Worm (Caenorhabditis elegans) whole organism, late embryonic: ENCODE data around the gene ipla-6.

Experiments
- C38D4.7 ChIP-seq: fragments of 200-800 bp; sonication (Bioruptor generic); optimal IDR thresholded peaks from 2 replicates; lab custom pipeline; 2018; ENCODE audit warnings: mild to moderate bottlenecking, missing genetic modification characterization, moderate library complexity, missing compliant biosample characterization
- T23F11.4 ChIP-seq: fragments of 200-800 bp; sonication (Bioruptor generic); optimal IDR thresholded peaks from 2 replicates; lab custom pipeline; 2018; ENCODE audit warnings: mild to moderate bottlenecking, missing genetic modification characterization, missing compliant biosample characterization
- ahr-1 ChIP-seq: sonication (generic microtip); optimal IDR thresholded peaks from 2 replicates; lab custom pipeline; 2016; ENCODE audit warnings: missing genetic modification characterization, missing compliant biosample characterization
- ama-1 ChIP-seq: fragments of 150-350 bp; optimal IDR thresholded peaks from 2 replicates; lab custom pipeline; 2014
- ceh-14 ChIP-seq: sonication (generic microtip); optimal IDR thresholded peaks from 2 replicates; lab custom pipeline; 2016; ENCODE audit warnings: missing genotype, missing genetic modification characterization, missing compliant biosample characterization
- ceh-18 ChIP-seq: sonication (generic microtip); optimal IDR thresholded peaks from 2 replicates; lab custom pipeline; 2016; ENCODE audit warnings: missing genetic modification characterization, missing compliant biosample characterization
- ceh-19 ChIP-seq: fragments of 200-800 bp; sonication (Bioruptor generic); optimal IDR thresholded peaks from 2 replicates; lab custom pipeline; 2018; ENCODE audit warnings: mild to moderate bottlenecking, missing genetic modification characterization, missing compliant biosample characterization
- ceh-24 ChIP-seq: sonication (generic microtip); optimal IDR thresholded peaks from 2 replicates; lab custom pipeline; 2016; ENCODE audit warnings: mild to moderate bottlenecking, missing genetic modification characterization, missing compliant biosample characterization
- ceh-31 ChIP-seq: sonication (generic microtip); optimal IDR thresholded peaks from 2 replicates; lab custom pipeline; 2016; ENCODE audit warnings: missing genetic modification characterization, missing compliant biosample characterization
- ceh-34 ChIP-seq: sonication (generic microtip); optimal IDR thresholded peaks from 2 replicates; lab custom pipeline; 2016; ENCODE audit warnings: mild to moderate bottlenecking, missing genetic modification characterization, missing compliant biosample characterization
- che-1 ChIP-seq: sonication (generic microtip); optimal IDR thresholded peaks from 2 replicates; lab custom pipeline; 2016; ENCODE audit warnings: mild to moderate bottlenecking, missing genetic modification characterization, missing compliant biosample characterization
- dmd-4 ChIP-seq: sonication (generic microtip); optimal IDR thresholded peaks from 2 replicates; lab custom pipeline; 2016; ENCODE audit warnings: borderline replicate concordance, missing genetic modification characterization, missing compliant biosample characterization
- dve-1 ChIP-seq: sonication (generic microtip); optimal IDR thresholded peaks from 2 replicates; lab custom pipeline; 2017; ENCODE audit warnings: antibody characterized with exemption, mild to moderate bottlenecking, missing genetic modification characterization, missing compliant biosample characterization
- elt-2 ChIP-seq: sonication (generic microtip); optimal IDR thresholded peaks from 2 replicates; lab custom pipeline; 2016; ENCODE audit warnings: missing genetic modification reagents, missing genetic modification characterization, missing compliant biosample characterization
- fax-1 ChIP-seq: sonication (generic microtip); optimal IDR thresholded peaks from 2 replicates; lab custom pipeline; 2016; ENCODE audit warnings: missing genotype, missing genetic modification characterization, missing compliant biosample characterization
- fkh-6 ChIP-seq: sonication (generic microtip); optimal IDR thresholded peaks from 2 replicates; lab custom pipeline; 2016; ENCODE audit warnings: missing genetic modification characterization, missing compliant biosample characterization
- gmeb-2 ChIP-seq: sonication (generic microtip); optimal IDR thresholded peaks from 2 replicates; lab custom pipeline; 2016; ENCODE audit warnings: missing genetic modification characterization, inconsistent platforms, missing compliant biosample characterization
- hlh-13 ChIP-seq: fragments of 200-800 bp; sonication (Bioruptor generic); optimal IDR thresholded peaks from 2 replicates; lab custom pipeline; 2018; ENCODE audit warnings: mild to moderate bottlenecking, missing genetic modification characterization, missing compliant biosample characterization
- hlh-15 ChIP-seq: sonication (generic microtip); optimal IDR thresholded peaks from 2 replicates; lab custom pipeline; 2016; ENCODE audit warnings: missing genetic modification characterization, missing compliant biosample characterization
- hlh-6 ChIP-seq: sonication (generic microtip); optimal IDR thresholded peaks from 2 replicates; lab custom pipeline; 2016; ENCODE audit warnings: missing genotype, missing genetic modification characterization, missing compliant biosample characterization
- lim-6 ChIP-seq: sonication (generic microtip); optimal IDR thresholded peaks from 2 replicates; lab custom pipeline; 2016; ENCODE audit warnings: missing genetic modification characterization, missing compliant biosample characterization
- lin-11 ChIP-seq: fragments of 200-800 bp; sonication (Bioruptor generic); optimal IDR thresholded peaks from 2 replicates; lab custom pipeline; 2018; ENCODE audit warnings: mild to moderate bottlenecking, missing genetic modification characterization, missing compliant biosample characterization
- madf-2 ChIP-seq: sonication (generic microtip); optimal IDR thresholded peaks from 2 replicates; lab custom pipeline; 2017; ENCODE audit warnings: missing genetic modification characterization, missing compliant biosample characterization
- mec-3 ChIP-seq: sonication (generic microtip); optimal IDR thresholded peaks from 2 replicates; lab custom pipeline; 2016; ENCODE audit warnings: borderline replicate concordance, missing genetic modification characterization, missing compliant biosample characterization
- nfya-1 ChIP-seq: sonication (generic microtip); optimal IDR thresholded peaks from 2 replicates; lab custom pipeline; 2017; ENCODE audit warnings: missing genetic modification characterization, mild to moderate bottlenecking, missing compliant biosample characterization, antibody characterized with exemption, moderate library complexity
- nhr-11 ChIP-seq: fragments of 150-350 bp; optimal IDR thresholded peaks from 2 replicates; lab custom pipeline; 2014; ENCODE audit warnings: missing biosample characterization, missing genetic modification characterization
- nhr-232 ChIP-seq: sonication (generic microtip); optimal IDR thresholded peaks from 2 replicates; lab custom pipeline; 2016; ENCODE audit warnings: missing genetic modification characterization, missing compliant biosample characterization
- npax-4 ChIP-seq: sonication (generic microtip); optimal IDR thresholded peaks from 2 replicates; lab custom pipeline; 2016; ENCODE audit warnings: missing genetic modification characterization, missing compliant biosample characterization
- odd-2 ChIP-seq: sonication (generic microtip); optimal IDR thresholded peaks from 2 replicates; lab custom pipeline; 2017; ENCODE audit warnings: antibody characterized with exemption, mild to moderate bottlenecking, missing genetic modification characterization, missing compliant biosample characterization
- pat-9 ChIP-seq: fragments of 200-800 bp; sonication (Bioruptor generic); optimal IDR thresholded peaks from 2 replicates; lab custom pipeline; 2018; ENCODE audit warnings: mild to moderate bottlenecking, missing genetic modification characterization, moderate library complexity, missing compliant biosample characterization
- pax-1 ChIP-seq: fragments of 150-350 bp; optimal IDR thresholded peaks from 2 replicates; lab custom pipeline; 2014; ENCODE audit warnings: missing biosample characterization, missing genetic modification characterization
- pqm-1 ChIP-seq: sonication (generic microtip); optimal IDR thresholded peaks from 2 replicates; lab custom pipeline; 2016; ENCODE audit warnings: missing genetic modification characterization, missing compliant biosample characterization
- ref-2 ChIP-seq: sonication (generic microtip); optimal IDR thresholded peaks from 2 replicates; lab custom pipeline; 2016; ENCODE audit warnings: missing genetic modification characterization, missing compliant biosample characterization
- rnt-1 ChIP-seq: sonication (generic microtip); optimal IDR thresholded peaks from 2 replicates; lab custom pipeline; 2016; ENCODE audit warnings: missing genetic modification characterization, missing compliant biosample characterization
- sdc-2 ChIP-seq: sonication (generic microtip); optimal IDR thresholded peaks from 2 replicates; lab custom pipeline; 2016; ENCODE audit warnings: missing genotype, missing genetic modification characterization, missing compliant biosample characterization
- sox-2 ChIP-seq: fragments of 200-800 bp; sonication (Bioruptor generic); IDR thresholded peaks from 2 replicates; pipeline ENCODE4 v1.3.6; 2022; ENCODE audit warnings: missing genetic modification reagents, missing genetic modification characterization, missing compliant biosample characterization
- sox-4 ChIP-seq: sonication (generic microtip); optimal IDR thresholded peaks from 2 replicates; lab custom pipeline; 2017; ENCODE audit warnings: mild to moderate bottlenecking, missing genetic modification characterization, inconsistent platforms, missing compliant biosample characterization
- syd-9 ChIP-seq: sonication (generic microtip); optimal IDR thresholded peaks from 2 replicates; lab custom pipeline; 2016; ENCODE audit warnings: mild to moderate bottlenecking, missing genetic modification characterization, moderate library complexity, missing compliant biosample characterization
- tbx-2 ChIP-seq: sonication (generic microtip); optimal IDR thresholded peaks from 2 replicates; lab custom pipeline; 2016; ENCODE audit warnings: missing genetic modification characterization, missing compliant biosample characterization
- unc-3 ChIP-seq, 2 experiments: fragments of 200-800 bp in 1 of 2; sonication (Bioruptor generic) in 1 of 2; sonication (generic microtip) in 1 of 2; conservative IDR thresholded peaks in 1 of 2; optimal IDR thresholded peaks in 1 of 2; 2 replicates each; pipeline versions ENCODE4 v1.3.6 to Lab custom; 2016 to 2022; ENCODE audit warnings: missing compliant biosample characterization in 2 of 2, missing genetic modification characterization in 2 of 2, missing genetic modification reagents in 1 of 2
- zip-5 ChIP-seq: sonication (generic microtip); optimal IDR thresholded peaks from 2 replicates; lab custom pipeline; 2016; ENCODE audit warnings: missing genetic modification characterization, missing compliant biosample characterization
- ztf-16 ChIP-seq: sonication (generic microtip); optimal IDR thresholded peaks from 2 replicates; lab custom pipeline; 2017; ENCODE audit warnings: missing genetic modification characterization, missing compliant biosample characterization

Gene ipla-6

DNA sequence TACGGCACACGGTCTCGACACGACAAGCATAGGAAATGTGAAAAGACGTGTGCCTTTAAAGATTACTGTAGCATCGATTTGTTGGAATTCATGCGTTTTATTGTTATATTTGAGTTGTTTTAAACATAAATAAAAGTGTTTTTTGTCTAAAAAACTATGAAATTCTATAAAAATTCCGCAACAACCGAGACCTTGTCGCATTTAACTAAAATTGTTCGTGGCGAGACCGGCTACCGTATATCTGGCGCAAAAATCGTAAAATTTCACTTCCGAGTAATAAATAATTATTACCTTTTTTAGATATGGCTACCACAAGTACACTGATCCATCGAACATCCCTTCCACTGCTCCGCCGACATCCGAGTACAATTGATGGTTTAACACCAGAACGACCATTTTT is at the start of gene ipla-6:
TSS of gene ipla-6 (plus strand) at position 301 of the 400 bp plus-strand sequence.
- TF ChIP-seq sox-4 (tag; lab: Kevin White, UChicago) (no peak), ceh-24 (tag; lab: Kevin White, UChicago) (no peak), fax-1 (tag; lab: Kevin White, UChicago) (no peak)

DNA sequence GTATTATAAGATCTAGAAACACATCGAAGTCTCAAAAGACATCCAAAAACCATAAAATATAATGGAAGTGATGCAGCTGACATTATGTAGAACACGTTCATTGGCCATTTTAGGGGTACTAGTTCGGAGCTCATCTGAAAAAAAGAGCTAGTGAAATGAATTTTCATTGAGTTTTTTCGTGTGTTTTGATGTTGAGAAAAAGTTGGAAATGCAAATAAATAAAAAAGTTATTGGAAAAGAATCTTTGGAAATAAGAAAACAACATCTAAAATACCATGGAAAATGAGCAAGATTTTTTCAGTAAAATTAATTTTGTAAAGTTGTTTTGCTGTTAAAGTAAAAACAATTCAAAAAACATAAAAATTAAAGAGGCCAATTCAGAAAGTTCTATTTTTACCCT is 46.7 kb upstream of the ipla-6 start, which contains the start of gene srv-24:
TSS of gene srv-24 (minus strand) at position 101 of the 400 bp plus-strand sequence.
- no peak for TF ChIP-seq odd-2 (tag; lab: Kevin White, UChicago)
- no peak for TF ChIP-seq C38D4.7 (GFP tag; lab: Kevin White, UChicago)
- no peak for TF ChIP-seq syd-9
- no peak for TF ChIP-seq ahr-1 (tag; lab: Kevin White, UChicago)
- no peak for TF ChIP-seq elt-2
- no peak for TF ChIP-seq fkh-6 (tag; lab: Kevin White, UChicago)
- no peak for TF ChIP-seq nfya-1 (tag; lab: Kevin White, UChicago)
- no peak for TF ChIP-seq ceh-34

- no peak for TF ChIP-seq ceh-19 (GFP tag; lab: Kevin White, UChicago)
- TF ChIP-seq ama-1 (lab: Kevin White, UChicago): peak; percentile 34
- TF ChIP-seq ceh-31 (tag; lab: Kevin White, UChicago): peak; percentile 53
- peak; percentile 26 for TF ChIP-seq elt-2
- TF ChIP-seq fkh-6 (tag; lab: Kevin White, UChicago): no peak
- no peak for TF ChIP-seq ceh-18 (tag; lab: Kevin White, UChicago)
Measured at ce11 chrIV:6294081-6294480, 43.4 kb upstream of the ipla-6 start, which contains the start of gene hil-2. Gene hil-2, plus strand, starts transcription at chrIV:6294240.

DNA sequence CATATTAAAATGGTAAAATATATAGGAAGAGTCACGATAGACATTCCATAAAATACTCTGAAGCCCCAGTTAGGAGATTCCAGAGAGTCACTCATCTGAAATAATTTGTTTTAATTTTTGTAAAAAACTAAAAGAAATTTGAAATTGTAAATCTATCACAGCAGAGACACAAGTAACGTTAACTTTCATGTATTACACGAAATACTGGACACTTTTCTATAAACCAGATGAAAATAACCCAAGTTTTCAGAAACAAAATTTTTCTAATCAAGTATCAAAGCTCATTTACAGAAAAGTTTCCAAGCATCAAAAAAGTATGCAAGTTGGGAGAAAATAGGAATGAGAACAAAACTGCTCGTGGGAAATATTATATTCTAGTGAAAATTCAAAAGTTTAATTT is 39.2 kb upstream of the ipla-6 start, which contains the start of gene srv-27:
TSS of gene srv-27 (minus strand) at position 101 of the 400 bp plus-strand sequence.
- TF ChIP-seq T23F11.4 (GFP tag; lab: Kevin White, UChicago) (no peak), syd-9 (no peak), fax-1 (tag; lab: Kevin White, UChicago) (no peak), che-1 (tag; lab: Kevin White, UChicago) (no peak), madf-2 (no peak), sox-2 (no peak), zip-5 (tag; lab: Kevin White, UChicago) (no peak), hlh-6 (no peak), ceh-18 (tag; lab: Kevin White, UChicago) (no peak), sdc-2 (tag; lab: Kevin White, UChicago) (no peak)
- TF ChIP-seq, all 69 proteins: peak for 0

ce11 chrIV:6299523-6299922 is 37.9 kb upstream of the ipla-6 start:
- TF ChIP-seq unc-3 (GFP tag; conservative IDR thresholded peaks at IDR 0.05; lab: Robert Waterston, UW) (no peak), unc-3 (tag; optimal IDR thresholded peaks at IDR 0.05; lab: Kevin White, UChicago) (no peak), che-1 (tag; lab: Kevin White, UChicago) (no peak), sdc-2 (tag; lab: Kevin White, UChicago) (no peak), ceh-34 (no peak), ceh-18 (tag; lab: Kevin White, UChicago) (no peak), tbx-2 (no peak), mec-3 (tag; lab: Kevin White, UChicago) (no peak), C38D4.7 (GFP tag; lab: Kevin White, UChicago) (no peak), lim-6 (no peak), nhr-232 (no peak), ref-2 (tag; lab: Kevin White, UChicago) (no peak)

- TF ChIP-seq ztf-16 (tag; lab: Kevin White, UChicago) (no peak), madf-2 (no peak), rnt-1 (tag; lab: Kevin White, UChicago) (no peak), dve-1 (no peak), npax-4 (tag; lab: Kevin White, UChicago) (no peak), lin-11 (tag; lab: Kevin White, UChicago) (no peak), ama-1 (lab: Kevin White, UChicago) (no peak), gmeb-2 (tag; lab: Kevin White, UChicago) (no peak), dmd-4 (tag; lab: Kevin White, UChicago) (no peak), syd-9 (no peak), nfya-1 (tag; lab: Kevin White, UChicago) (no peak), pax-1 (tag; lab: Kevin White, UChicago) (no peak), hlh-15 (tag; lab: Kevin White, UChicago) (no peak), pat-9 (tag; lab: Kevin White, UChicago) (no peak), hlh-13 (no peak), pqm-1 (tag; lab: Kevin White, UChicago) (no peak), ceh-14 (no peak), nhr-11 (tag; lab: Kevin White, UChicago) (no peak)
Measured at ce11 chrIV:6301764-6302163, 35.7 kb upstream of the ipla-6 start, which contains the start of gene srv-26. Gene srv-26, minus strand, starts transcription at chrIV:6301864.
